Worm (Caenorhabditis elegans) whole organism, L1 larva: ENCODE data around the gene F38B7.17.

Experiments used
- lir-3 ChIP-seq: sonication (generic microtip); optimal IDR thresholded peaks from 2 replicates; lab custom pipeline; 2016; ENCODE audit warnings: mild to moderate bottlenecking, missing genetic modification characterization, moderate library complexity, missing compliant biosample characterization; ENCODE audit not compliant: poor library complexity
- mep-1 ChIP-seq: fragments of 150-350 bp; optimal IDR thresholded peaks from 2 replicates; lab custom pipeline; 2014; ENCODE audit warnings: missing biosample characterization, missing genetic modification characterization
- nhr-77 ChIP-seq: fragments of 150-350 bp; optimal IDR thresholded peaks from 2 replicates; lab custom pipeline; 2014; ENCODE audit warnings: missing biosample characterization, missing genetic modification characterization
- snpc-4 ChIP-seq: fragments of 150-350 bp; optimal IDR thresholded peaks from 2 replicates; lab custom pipeline; 2014; ENCODE audit warnings: missing biosample characterization, missing genetic modification characterization

DNA sequence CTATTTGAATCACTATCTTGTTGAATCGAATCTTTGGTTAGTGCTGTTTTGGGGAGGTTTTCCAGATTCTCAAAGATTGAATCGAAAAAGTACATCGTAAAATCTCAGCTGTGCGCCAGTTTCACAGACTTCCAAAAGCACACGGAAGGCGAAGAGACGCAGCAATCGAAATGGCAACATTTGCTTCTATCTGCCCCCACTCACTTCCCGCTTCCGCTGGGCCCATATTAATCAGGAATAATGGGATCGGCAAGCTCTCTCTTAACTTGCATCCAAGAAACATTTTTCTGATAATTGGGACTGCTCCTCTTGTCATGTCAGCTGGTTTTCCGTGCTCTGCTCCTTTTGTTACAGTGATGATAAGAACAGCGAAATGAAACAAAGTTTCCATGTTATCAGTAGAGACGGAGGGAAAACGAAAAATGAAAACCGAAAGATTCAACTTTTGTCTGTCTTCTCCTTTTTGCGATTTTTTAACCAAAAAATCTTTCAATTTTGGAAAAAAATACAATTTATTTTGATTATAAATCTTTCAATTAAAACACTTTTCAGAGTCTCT is 13.2 kb downstream of the F38B7.17 start:
- TF ChIP-seq nhr-77 (tag; lab: Kevin White, UChicago) (no peak), lir-3 (tag; lab: Kevin White, UChicago) (no peak), snpc-4 (tag; lab: Kevin White, UChicago) (no peak), mep-1 (peak; percentile 10)
